Worm (Caenorhabditis elegans) whole organism, L4/young adult: Measurements from ENCODE around the gene ceh-63.

Experiments
- W03F9.2 ChIP-seq: fragments of 150-350 bp; optimal IDR thresholded peaks from 2 replicates; lab custom pipeline; 2014; ENCODE audit warnings: missing biosample characterization, missing genetic modification characterization
- dao-5 ChIP-seq: sonication (generic microtip); optimal IDR thresholded peaks from 2 replicates; lab custom pipeline; 2016; ENCODE audit warnings: missing genotype, missing genetic modification characterization, moderate library complexity, missing compliant biosample characterization
- him-1 ChIP-seq: sonication (generic microtip); optimal IDR thresholded peaks from 2 replicates; lab custom pipeline; 2016; ENCODE audit warnings: missing genotype, missing genetic modification reagents, missing genetic modification characterization, missing compliant biosample characterization

- TF ChIP-seq him-1 (no peak), dao-5 (tag; lab: Kevin White, UChicago) (no peak), W03F9.2 (tag; lab: Kevin White, UChicago) (no peak)
Measured at ce11 chrX:3623162-3623561, 50.7 kb downstream of the ceh-63 start, which contains the start of gene C18B2.2.
